Fruit fly (Drosophila melanogaster) whole organism, wandering third instar larva: ENCODE measurements around the gene rdx.
A peak's percentile ranks its signal among the peaks of the same experiment; 100 is the strongest.

Experiments used
- Abd-B ChIP-seq: fragments of >200 bp; optimal IDR thresholded peaks from 2 replicates; lab custom pipeline; 2017; ENCODE audit warnings: missing biosample characterization, missing genetic modification characterization
- CG32264 ChIP-seq: fragments of 200-800 bp; sonication (Bioruptor generic); optimal IDR thresholded peaks from 2 replicates; lab custom pipeline; 2016; ENCODE audit warnings: missing biosample characterization, missing genetic modification characterization
- CG9705 ChIP-seq: fragments of 200-800 bp; sonication (Bioruptor generic); optimal IDR thresholded peaks from 2 replicates; lab custom pipeline; 2018; ENCODE audit warnings: missing biosample characterization, mild to moderate bottlenecking, missing genetic modification characterization
- CrebA ChIP-seq: fragments of 200-800 bp; sonication (Bioruptor generic); optimal IDR thresholded peaks from 2 replicates; lab custom pipeline; 2016; ENCODE audit warnings: missing biosample characterization, mild to moderate bottlenecking, missing genetic modification characterization, borderline replicate concordance
- Dfd ChIP-seq: fragments of >200 bp; optimal IDR thresholded peaks from 2 replicates; lab custom pipeline; 2017; ENCODE audit warnings: missing biosample characterization, missing genetic modification characterization
- Dif ChIP-seq: fragments of 200-275, 200-300 bp; sonication (Bioruptor generic); optimal IDR thresholded peaks from 2 replicates; lab custom pipeline; 2018; ENCODE audit warnings: missing biosample characterization, missing genetic modification characterization; ENCODE audit not compliant: partially characterized antibody
- GATAd ChIP-seq: sonication (Bioruptor generic); optimal IDR thresholded peaks from 2 replicates; lab custom pipeline; 2016; ENCODE audit warnings: missing biosample characterization, missing genetic modification characterization
- HLH106 ChIP-seq: fragments of 200-800 bp; optimal IDR thresholded peaks from 3 replicates; lab custom pipeline; 2019; ENCODE audit warnings: missing biosample characterization, mild to moderate bottlenecking, missing genetic modification characterization, moderate library complexity
- Hnf4 ChIP-seq: fragments of 200-800 bp; sonication (Bioruptor generic); optimal IDR thresholded peaks from 2 replicates; lab custom pipeline; 2016; ENCODE audit warnings: missing biosample characterization, mild to moderate bottlenecking, missing genetic modification characterization
- Hr78 ChIP-seq: fragments of >200 bp; optimal IDR thresholded peaks from 2 replicates; lab custom pipeline; 2017; ENCODE audit warnings: missing biosample characterization, missing genetic modification characterization
- Hr83 ChIP-seq: fragments of 200-300 bp; sonication (Bioruptor generic); optimal IDR thresholded peaks from 2 replicates; lab custom pipeline; 2016; ENCODE audit warnings: missing biosample characterization, mild to moderate bottlenecking, missing genetic modification characterization, moderate library complexity; ENCODE audit not compliant: poor library complexity, severe bottlenecking
- Jra ChIP-seq: sonication (Bioruptor generic); optimal IDR thresholded peaks from 2 replicates; lab custom pipeline; 2016; ENCODE audit warnings: missing biosample characterization, missing genetic modification characterization
- Mio ChIP-seq: sonication (Bioruptor generic); optimal IDR thresholded peaks from 2 replicates; lab custom pipeline; 2016; ENCODE audit warnings: missing biosample characterization, missing genetic modification characterization
- Myc ChIP-seq: fragments of >200 bp; optimal IDR thresholded peaks from 2 replicates; lab custom pipeline; 2017
- N ChIP-seq: fragments of >200 bp; optimal IDR thresholded peaks from 2 replicates; lab custom pipeline; 2018; ENCODE audit warnings: missing biosample characterization, missing external identifiers, missing genetic modification characterization
- OdsH ChIP-seq: fragments of 200-800 bp; sonication (Bioruptor generic); optimal IDR thresholded peaks from 2 replicates; lab custom pipeline; 2016; ENCODE audit warnings: missing biosample characterization, mild to moderate bottlenecking, missing genetic modification characterization
- Rel ChIP-seq, 2 experiments: fragments of 200-800 bp; sonication (Bioruptor generic) in 1 of 2; optimal IDR thresholded peaks; 2 replicates in 1 of 2; 3 replicates in 1 of 2; lab custom pipeline; 2016 to 2019; ENCODE audit warnings: mild to moderate bottlenecking in 2 of 2, missing biosample characterization in 2 of 2, missing genetic modification characterization in 2 of 2, moderate library complexity in 1 of 2
- Sp1 ChIP-seq: fragments of 200-800 bp; sonication (Bioruptor generic); optimal IDR thresholded peaks from 3 replicates; lab custom pipeline; 2019; ENCODE audit warnings: missing biosample characterization, mild to moderate bottlenecking, missing genetic modification characterization, moderate library complexity
- Vsx2 ChIP-seq: fragments of 200-300, 225-300 bp; sonication (Bioruptor generic); optimal IDR thresholded peaks from 2 replicates; lab custom pipeline; 2018; ENCODE audit warnings: missing biosample characterization, missing genetic modification characterization; ENCODE audit not compliant: partially characterized antibody
- br ChIP-seq: fragments of 200-800 bp; sonication (Bioruptor generic); optimal IDR thresholded peaks from 2 replicates; lab custom pipeline; 2016; ENCODE audit warnings: missing biosample characterization, missing genetic modification characterization
- brk ChIP-seq: fragments of 200-800 bp; sonication (Bioruptor generic); optimal IDR thresholded peaks from 2 replicates; lab custom pipeline; 2016; ENCODE audit warnings: missing biosample characterization, mild to moderate bottlenecking, missing genetic modification characterization
- dl ChIP-seq, 2 experiments: fragments of 175-275, 200-275 bp in 1 of 2; fragments of 200-275 bp in 1 of 2; sonication (Bioruptor generic); optimal IDR thresholded peaks; lab custom pipeline; 2018; ENCODE audit warnings: mild to moderate bottlenecking in 2 of 2, missing biosample characterization in 2 of 2, missing genetic modification characterization in 2 of 2, moderate library complexity in 2 of 2; ENCODE audit not compliant: partially characterized antibody in 2 of 2, insufficient read depth in 1 of 2
- dmrt93B ChIP-seq: fragments of 200-800 bp; sonication (Bioruptor generic); optimal IDR thresholded peaks from 2 replicates; lab custom pipeline; 2018; ENCODE audit warnings: missing biosample characterization, mild to moderate bottlenecking, missing genetic modification characterization
- ey ChIP-seq: fragments of 200-800 bp; sonication (Bioruptor generic); optimal IDR thresholded peaks from 2 replicates; lab custom pipeline; 2016; ENCODE audit warnings: missing biosample characterization, missing genetic modification characterization
- foxo ChIP-seq, 2 experiments: fragments of 200-800 bp; sonication (Bioruptor generic); optimal IDR thresholded peaks; 2 replicates in 1 of 2; 3 replicates in 1 of 2; lab custom pipeline; 2016 to 2017; ENCODE audit warnings: missing biosample characterization in 2 of 2, missing genetic modification characterization in 2 of 2
- fru ChIP-seq: fragments of 200-800 bp; sonication (Bioruptor generic); optimal IDR thresholded peaks from 3 replicates; lab custom pipeline; 2016; ENCODE audit warnings: missing biosample characterization, mild to moderate bottlenecking, missing genetic modification characterization
- h ChIP-seq: fragments of 200-800 bp; sonication (Bioruptor generic); optimal IDR thresholded peaks from 3 replicates; lab custom pipeline; 2016; ENCODE audit warnings: missing biosample characterization, mild to moderate bottlenecking, missing genetic modification characterization
- jim ChIP-seq: fragments of 175-275, 200-325 bp; sonication (Bioruptor generic); optimal IDR thresholded peaks from 2 replicates; lab custom pipeline; 2016; ENCODE audit warnings: missing biosample characterization, mild to moderate bottlenecking, missing genetic modification characterization
- lola ChIP-seq: fragments of >200 bp; optimal IDR thresholded peaks from 2 replicates; lab custom pipeline; 2017; ENCODE audit warnings: missing biosample characterization, missing genetic modification characterization
- pan ChIP-seq: fragments of >200 bp; optimal IDR thresholded peaks from 2 replicates; lab custom pipeline; 2017
- psq ChIP-seq: fragments of 200-800 bp; sonication (Bioruptor generic); optimal IDR thresholded peaks from 3 replicates; lab custom pipeline; 2017; ENCODE audit warnings: missing biosample characterization, mild to moderate bottlenecking, missing genetic modification characterization, moderate library complexity
- rgr ChIP-seq: fragments of 200-800 bp; sonication (Bioruptor generic); optimal IDR thresholded peaks from 3 replicates; lab custom pipeline; 2016; ENCODE audit warnings: missing biosample characterization, mild to moderate bottlenecking, missing genetic modification characterization
- sv ChIP-seq: fragments of 200-800 bp; sonication (Bioruptor generic); optimal IDR thresholded peaks from 3 replicates; lab custom pipeline; 2016; ENCODE audit warnings: missing biosample characterization, missing genetic modification characterization
- tai ChIP-seq: sonication (Bioruptor generic); optimal IDR thresholded peaks from 2 replicates; lab custom pipeline; 2016; ENCODE audit warnings: missing biosample characterization, missing genetic modification characterization
- usp ChIP-seq: fragments of >200 bp; optimal IDR thresholded peaks from 2 replicates; lab custom pipeline; 2017; ENCODE audit warnings: missing biosample characterization, missing genetic modification characterization
- woc ChIP-seq: sonication (Bioruptor generic); optimal IDR thresholded peaks from 2 replicates; lab custom pipeline; 2016; ENCODE audit warnings: missing biosample characterization, mild to moderate bottlenecking, missing genetic modification characterization

rdx gene

DNA sequence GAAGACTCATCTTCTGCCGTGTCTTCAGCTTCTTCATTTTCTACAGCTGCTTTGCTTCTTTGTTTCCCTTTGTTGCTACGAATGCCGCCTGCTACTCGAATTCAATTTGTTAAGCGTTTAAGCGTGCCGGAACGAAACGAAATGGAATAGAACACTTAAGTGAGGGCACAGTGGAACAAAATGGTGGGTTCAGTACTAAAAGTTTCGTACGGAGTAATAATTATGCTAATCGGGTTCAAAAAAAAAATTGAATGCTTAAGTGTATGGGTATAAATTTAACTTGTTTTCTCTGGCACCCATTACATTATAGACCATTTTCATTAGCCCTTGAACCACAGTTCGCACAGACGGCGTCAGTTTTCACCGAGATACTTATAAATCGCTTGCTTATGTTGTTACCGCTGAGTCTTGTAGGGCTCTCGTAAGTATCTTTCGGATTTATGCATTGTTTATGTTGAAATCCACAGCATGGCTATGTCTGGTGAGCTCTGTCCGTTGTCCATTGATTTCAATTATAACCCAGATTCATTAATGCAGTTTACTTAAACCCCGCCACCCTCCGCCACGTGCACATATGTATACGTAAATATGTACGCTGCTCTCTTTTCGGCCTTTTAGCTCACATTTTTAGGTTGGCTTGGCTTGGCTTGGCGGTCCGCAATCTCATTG is 19.2 kb downstream of the rdx start (continued):
- TF ChIP-seq Hnf4 (GFP tag; lab: Kevin White, UChicago), result peak; percentile 47
- TF ChIP-seq brk (GFP tag; lab: Kevin White, UChicago), result no peak
- peak; percentile 14 for TF ChIP-seq OdsH (GFP tag; lab: Kevin White, UChicago)
- peak in 1 of 2 experiments; percentile 87 for TF ChIP-seq foxo (GFP tag; optimal IDR thresholded peaks at IDR 0.05; lab: Kevin White, UChicago)
- no peak for TF ChIP-seq Myc (lab: Kevin White, UChicago)
- TF ChIP-seq usp (GFP tag; lab: Kevin White, UChicago), result no peak
- TF ChIP-seq N (GFP tag; lab: Kevin White, UChicago), result no peak
- TF ChIP-seq dmrt93B (GFP tag; lab: Kevin White, UChicago), result peak; percentile 64

DNA sequence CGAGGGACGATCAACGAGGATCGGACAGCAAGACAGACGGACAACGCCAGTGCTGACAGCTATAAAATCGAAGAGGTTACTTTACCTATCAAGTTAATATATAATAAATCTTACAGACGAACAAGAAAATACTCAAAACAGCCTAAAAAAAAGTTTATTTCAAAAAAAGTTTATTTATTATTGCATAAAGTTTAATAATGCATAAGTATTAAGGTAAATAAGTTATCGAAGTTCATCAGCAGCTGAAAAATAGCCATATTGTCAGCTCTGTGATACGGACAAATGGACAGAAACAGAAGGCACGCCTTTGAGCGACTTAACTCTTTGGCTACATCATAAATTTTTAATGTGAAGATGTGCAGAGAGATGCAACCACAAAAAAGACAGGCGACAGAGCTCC is 20.2 kb downstream of the rdx start:
- TF ChIP-seq CrebA (GFP tag; lab: Kevin White, UChicago), result no peak
- TF ChIP-seq br (GFP tag; lab: Kevin White, UChicago), result no peak
- peak; percentile 32 for TF ChIP-seq Sp1 (GFP tag; lab: Kevin White, UChicago)
- TF ChIP-seq Myc (lab: Kevin White, UChicago), result peak; percentile 44
- TF ChIP-seq woc (GFP tag; lab: Kevin White, UChicago), result peak; percentile 77
- peak; percentile 5 for TF ChIP-seq brk (GFP tag; lab: Kevin White, UChicago)
- no peak for TF ChIP-seq Hr78 (GFP tag; lab: Kevin White, UChicago)
- TF ChIP-seq psq (GFP tag; lab: Kevin White, UChicago), result peak; percentile 25
- TF ChIP-seq fru, result peak; percentile 51
- no peak for TF ChIP-seq lola
- peak; percentile 35 for TF ChIP-seq HLH106 (tag; lab: Kevin White, UChicago)
- TF ChIP-seq, all 38 proteins: peak for 7

DNA sequence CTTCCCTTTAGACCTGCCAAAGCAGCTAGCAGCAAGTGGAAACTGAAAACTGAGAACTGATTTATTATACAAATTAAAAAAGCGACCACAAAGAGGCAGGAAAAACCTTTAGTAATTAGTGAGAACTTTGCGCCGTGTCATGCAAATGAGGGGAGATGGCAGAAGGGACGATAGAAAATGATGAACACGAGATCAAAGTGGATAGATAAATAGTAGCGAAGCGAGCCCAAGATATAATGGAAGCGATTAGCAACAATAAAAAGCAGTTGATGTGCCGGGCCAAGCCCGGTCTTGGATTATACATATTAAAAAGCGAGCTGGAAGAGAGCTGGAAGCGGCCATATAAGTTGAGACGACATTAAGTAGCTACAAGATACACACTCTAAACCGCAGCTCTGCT is 20.7 kb downstream of the rdx start:
- TF ChIP-seq tai (GFP tag; lab: Kevin White, UChicago) (no peak), h (no peak), CG32264 (GFP tag; lab: Kevin White, UChicago) (no peak), GATAd (no peak), usp (GFP tag; lab: Kevin White, UChicago) (no peak), Vsx2 (no peak), Hr78 (GFP tag; lab: Kevin White, UChicago) (no peak), foxo (GFP tag; optimal IDR thresholded peaks at IDR 0.05; lab: Kevin White, UChicago) (no peak), Myc (lab: Kevin White, UChicago) (no peak), N (GFP tag; lab: Kevin White, UChicago) (no peak)

dm6 chr3R:14009643-14010042 is 22.2 kb downstream of the rdx start:
- TF ChIP-seq dl (GFP tag; optimal IDR thresholded peaks at IDR 0.05; lab: Kevin White, UChicago; ENCODE audit: insufficient read depth in 1 of 2, partially characterized antibody in 2 of 2) (no peak), jim (GFP tag; lab: Kevin White, UChicago) (no peak), tai (GFP tag; lab: Kevin White, UChicago) (peak; percentile 23)

DNA sequence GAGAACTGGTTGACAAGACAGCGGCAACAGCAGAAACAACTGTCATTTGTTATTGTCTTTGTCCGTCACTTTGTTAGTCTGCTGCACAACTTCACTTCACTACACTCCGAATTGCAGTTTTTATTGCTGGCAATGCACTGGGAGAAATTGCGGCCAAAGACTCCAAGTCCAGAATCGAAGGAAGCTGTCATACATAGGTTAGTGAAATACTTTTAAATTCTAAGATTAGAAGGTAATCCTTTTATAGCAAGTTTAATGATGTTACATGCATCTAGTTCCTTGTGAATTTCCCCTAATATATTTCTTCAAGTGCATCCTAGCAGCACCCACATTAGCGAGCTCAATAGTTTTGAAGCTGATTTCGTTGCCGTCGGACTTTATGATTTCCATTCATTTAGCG is 23.0 kb downstream of the rdx start:
- TF ChIP-seq OdsH (GFP tag; lab: Kevin White, UChicago) (no peak), psq (GFP tag; lab: Kevin White, UChicago) (peak; percentile 9), GATAd (no peak), Dif (no peak), Myc (lab: Kevin White, UChicago) (no peak), Sp1 (GFP tag; lab: Kevin White, UChicago) (peak; percentile 13), fru (peak; percentile 50), sv (GFP tag; lab: Kevin White, UChicago) (no peak), Mio (no peak), jim (GFP tag; lab: Kevin White, UChicago) (no peak), lola (no peak), Vsx2 (no peak), usp (GFP tag; lab: Kevin White, UChicago) (no peak), h (peak; percentile 27), N (GFP tag; lab: Kevin White, UChicago) (no peak), brk (GFP tag; lab: Kevin White, UChicago) (no peak), Abd-B (no peak), dmrt93B (GFP tag; lab: Kevin White, UChicago) (peak; percentile 24), dl (GFP tag; optimal IDR thresholded peaks at IDR 0.05; lab: Kevin White, UChicago; ENCODE audit: insufficient read depth in 1 of 2, partially characterized antibody in 2 of 2) (no peak), HLH106 (tag; lab: Kevin White, UChicago) (peak; percentile 8), br (GFP tag; lab: Kevin White, UChicago) (no peak), Hnf4 (GFP tag; lab: Kevin White, UChicago) (no peak), pan (lab: Kevin White, UChicago) (no peak), Rel (GFP tag; optimal IDR thresholded peaks at IDR 0.05; lab: Kevin White, UChicago) (no peak), Rel (tag; optimal IDR thresholded peaks at IDR 0.05; lab: Kevin White, UChicago) (no peak), CG9705 (GFP tag; lab: Kevin White, UChicago) (no peak), Jra (GFP tag; lab: Kevin White, UChicago) (no peak), rgr (GFP tag; lab: Kevin White, UChicago) (peak; percentile 26), foxo (GFP tag; optimal IDR thresholded peaks at IDR 0.05; lab: Kevin White, UChicago) (peak in 1 of 2 experiments; percentile 54), CrebA (GFP tag; lab: Kevin White, UChicago) (no peak), tai (GFP tag; lab: Kevin White, UChicago) (no peak), ey (GFP tag; lab: Kevin White, UChicago) (peak; percentile 33), CG32264 (GFP tag; lab: Kevin White, UChicago) (no peak), Hr83 (GFP tag; lab: Kevin White, UChicago) (no peak), Dfd (no peak)
